Fruit fly (Drosophila melanogaster) whole organism, embryonic: ENCODE results near the gene Map205.
A peak's percentile ranks its signal among the peaks of the same experiment; 100 is the strongest.

Source experiments
- ATbp ChIP-seq: fragments of 200-800 bp; sonication (Bioruptor generic); optimal IDR thresholded peaks from 2 replicates; lab custom pipeline; 2017; ENCODE audit warnings: missing biosample characterization, mild to moderate bottlenecking, missing genetic modification characterization, missing genetic modification reagents
- B-H2 ChIP-seq: fragments of 200-800 bp; sonication (Bioruptor generic); optimal IDR thresholded peaks from 2 replicates; lab custom pipeline; 2018; ENCODE audit warnings: missing biosample characterization, mild to moderate bottlenecking, missing genetic modification characterization
- BEAF-32 ChIP-seq: fragments of 200-800 bp; sonication (Bioruptor generic); optimal IDR thresholded peaks from 3 replicates; lab custom pipeline; 2017; ENCODE audit warnings: missing biosample characterization, missing genetic modification characterization, mild to moderate bottlenecking, moderate library complexity, missing genetic modification reagents
- CG10209 ChIP-seq: fragments of 200-800 bp; sonication (Bioruptor generic); optimal IDR thresholded peaks from 3 replicates; lab custom pipeline; 2017; ENCODE audit warnings: missing biosample characterization, mild to moderate bottlenecking, missing genetic modification characterization, missing genetic modification reagents
- CG11560 ChIP-seq: fragments of 200-800 bp; sonication (Bioruptor generic); IDR thresholded peaks from 3 replicates; pipeline ENCODE4 v1.3.6; 2022; ENCODE audit warnings: missing biosample characterization, missing genetic modification characterization
- CG12769 ChIP-seq: fragments of 200-800 bp; sonication (Bioruptor generic); optimal IDR thresholded peaks from 2 replicates; lab custom pipeline; 2019; ENCODE audit warnings: missing biosample characterization, mild to moderate bottlenecking, missing genetic modification characterization, moderate library complexity
- CG15601 ChIP-seq: fragments of 200-800 bp; sonication (Bioruptor generic); optimal IDR thresholded peaks from 3 replicates; lab custom pipeline; 2019; ENCODE audit warnings: missing biosample characterization, mild to moderate bottlenecking, missing genetic modification characterization, moderate library complexity
- CG17359 ChIP-seq: fragments of 200-800 bp; sonication (Bioruptor generic); optimal IDR thresholded peaks from 3 replicates; lab custom pipeline; 2018; ENCODE audit warnings: missing biosample characterization, mild to moderate bottlenecking, missing genetic modification characterization, moderate library complexity
- CG1792 ChIP-seq: fragments of 200-800 bp; sonication (Bioruptor generic); optimal IDR thresholded peaks from 2 replicates; lab custom pipeline; 2016; ENCODE audit warnings: missing biosample characterization, missing genetic modification characterization
- CG2116 ChIP-seq: fragments of 200-800 bp; sonication (Bioruptor generic); optimal IDR thresholded peaks from 3 replicates; lab custom pipeline; 2018; ENCODE audit warnings: missing biosample characterization, mild to moderate bottlenecking, missing genetic modification characterization
- CG31441 ChIP-seq: fragments of 200-800 bp; sonication (Bioruptor generic); IDR thresholded peaks from 2 replicates; pipeline ENCODE4 v1.3.6; 2022; ENCODE audit warnings: missing biosample characterization, missing genetic modification characterization
- CG32772 ChIP-seq: fragments of 200-800 bp; sonication (Bioruptor generic); IDR thresholded peaks from 2 replicates; pipeline ENCODE4 v1.3.6; 2022; ENCODE audit warnings: missing biosample characterization, missing genetic modification characterization
- CG34224 ChIP-seq: fragments of 200-800 bp; sonication (Bioruptor generic); IDR thresholded peaks from 3 replicates; pipeline ENCODE4 v1.3.6; 2022; ENCODE audit warnings: missing biosample characterization, missing genetic modification characterization; ENCODE audit not compliant: partially characterized antibody
- CG6689 ChIP-seq: fragments of 200-800 bp; sonication (Bioruptor generic); IDR thresholded peaks from 2 replicates; pipeline ENCODE4 v1.3.6; 2022; ENCODE audit warnings: missing biosample characterization, missing genetic modification characterization
- CG8290 ChIP-seq, 3 experiments: fragments of 200-800 bp; sonication (Bioruptor generic); optimal IDR thresholded peaks; 2 replicates each; lab custom pipeline; 2016 to 2019; ENCODE audit warnings: missing biosample characterization in 3 of 3, missing genetic modification characterization in 3 of 3, mild to moderate bottlenecking in 2 of 3, moderate library complexity in 1 of 3
- CG9437 ChIP-seq: fragments of 200-800 bp; sonication (Bioruptor generic); optimal IDR thresholded peaks from 2 replicates; lab custom pipeline; 2018; ENCODE audit warnings: missing biosample characterization, mild to moderate bottlenecking, missing genetic modification characterization
- CTCF ChIP-seq: fragments of 200-800 bp; sonication (Bioruptor generic); optimal IDR thresholded peaks from 2 replicates; lab custom pipeline; 2017; ENCODE audit warnings: missing biosample characterization, mild to moderate bottlenecking, missing genetic modification characterization, moderate library complexity
- Ets65A ChIP-seq: fragments of 200-800 bp; sonication (Bioruptor generic); peaks from one replicate; lab custom pipeline; 2016; ENCODE audit warnings: missing biosample characterization, missing genetic modification characterization
- Hmx ChIP-seq: fragments of 200-800 bp; sonication (Bioruptor generic); optimal IDR thresholded peaks from 2 replicates; lab custom pipeline; 2016; ENCODE audit warnings: missing biosample characterization, missing genetic modification characterization
- Med ChIP-seq: fragments of 200-800 bp; sonication (Bioruptor generic); peaks from one replicate; lab custom pipeline; 2016; ENCODE audit warnings: missing biosample characterization, missing genetic modification characterization, mild to moderate bottlenecking, inconsistent platforms, moderate library complexity
- NFAT ChIP-seq: fragments of 200-800 bp; sonication (Bioruptor generic); IDR thresholded peaks from 2 replicates; pipeline ENCODE4 v1.3.6; 2022; ENCODE audit warnings: missing biosample characterization, missing genetic modification characterization
- Ravus ChIP-seq: fragments of 200-800 bp; sonication (Bioruptor generic); IDR thresholded peaks from 2 replicates; pipeline ENCODE4 v1.3.6; 2022; ENCODE audit warnings: missing biosample characterization, missing genetic modification characterization
- amos ChIP-seq: fragments of 200-800 bp; sonication (Bioruptor generic); IDR thresholded peaks from 2 replicates; pipeline ENCODE4 v1.3.6; 2022; ENCODE audit warnings: missing biosample characterization, missing genetic modification characterization; ENCODE audit not compliant: partially characterized antibody
- bcd ChIP-seq: fragments of 200-800 bp; sonication (Bioruptor generic); optimal IDR thresholded peaks from 2 replicates; lab custom pipeline; 2017; ENCODE audit warnings: missing biosample characterization, mild to moderate bottlenecking, missing genetic modification characterization
- chinmo ChIP-seq: fragments of 200-800 bp; sonication (Bioruptor generic); IDR thresholded peaks from 4 replicates; pipeline ENCODE4 v1.3.6; 2022; ENCODE audit warnings: missing biosample characterization, missing genetic modification characterization; ENCODE audit not compliant: partially characterized antibody
- cwo ChIP-seq: fragments of 200-800 bp; sonication (Bioruptor generic); optimal IDR thresholded peaks from 3 replicates; lab custom pipeline; 2017; ENCODE audit warnings: missing biosample characterization, missing genetic modification characterization, mild to moderate bottlenecking, moderate library complexity, missing genetic modification reagents
- eve ChIP-seq, 2 experiments: fragments of >200 bp; optimal IDR thresholded peaks; 2 replicates each; lab custom pipeline; 2017; ENCODE audit warnings: missing biosample characterization in 2 of 2, missing genetic modification characterization in 2 of 2
- grn ChIP-seq: fragments of 200-800 bp; sonication (Bioruptor generic); optimal IDR thresholded peaks from 3 replicates; lab custom pipeline; 2017; ENCODE audit warnings: missing biosample characterization, missing genetic modification characterization
- ken ChIP-seq: fragments of 200-800 bp; sonication (Bioruptor generic); IDR thresholded peaks from 3 replicates; pipeline ENCODE4 v1.3.6; 2022; ENCODE audit warnings: missing biosample characterization, missing genetic modification characterization
- lilli ChIP-seq: fragments of 200-800 bp; sonication (Bioruptor generic); optimal IDR thresholded peaks from 3 replicates; lab custom pipeline; 2016; ENCODE audit warnings: missing biosample characterization, missing genetic modification characterization
- oc ChIP-seq: fragments of 200-800 bp; sonication (Bioruptor generic); optimal IDR thresholded peaks from 2 replicates; lab custom pipeline; 2018; ENCODE audit warnings: missing biosample characterization, mild to moderate bottlenecking, missing genetic modification characterization, moderate library complexity
- pnt ChIP-seq: fragments of 200-800 bp; sonication (Bioruptor generic); optimal IDR thresholded peaks from 3 replicates; lab custom pipeline; 2016; ENCODE audit warnings: missing biosample characterization, missing genetic modification characterization
- ranshi ChIP-seq: fragments of 200-800 bp; sonication (Bioruptor generic); IDR thresholded peaks from 2 replicates; pipeline ENCODE4 v1.3.6; 2022; ENCODE audit warnings: missing biosample characterization, missing genetic modification characterization
- row ChIP-seq: fragments of 200-800 bp; sonication (Bioruptor generic); IDR thresholded peaks from 3 replicates; pipeline ENCODE4 v1.3.6; 2022; ENCODE audit warnings: missing biosample characterization, missing genetic modification characterization
- schlank ChIP-seq: fragments of 200-800 bp; sonication (Bioruptor generic); optimal IDR thresholded peaks from 2 replicates; lab custom pipeline; 2018; ENCODE audit warnings: missing biosample characterization, mild to moderate bottlenecking, missing genetic modification characterization
- sd ChIP-seq: fragments of 200-800 bp; sonication (Bioruptor generic); optimal IDR thresholded peaks from 3 replicates; lab custom pipeline; 2018; ENCODE audit warnings: missing biosample characterization, mild to moderate bottlenecking, missing genetic modification characterization, moderate library complexity
- sens ChIP-seq: fragments of 200-800 bp; sonication (Bioruptor generic); peaks from one replicate; lab custom pipeline; 2016; ENCODE audit warnings: missing biosample characterization, missing genetic modification characterization
- sens-2 ChIP-seq: fragments of 200-800 bp; sonication (Bioruptor generic); IDR thresholded peaks from 2 replicates; pipeline ENCODE4 v1.3.6; 2022; ENCODE audit warnings: missing biosample characterization, missing genetic modification characterization
- sr ChIP-seq: fragments of 200-800 bp; sonication (Bioruptor generic); IDR thresholded peaks from 3 replicates; pipeline ENCODE4 v1.3.6; 2022; ENCODE audit warnings: missing biosample characterization, missing genetic modification characterization
- tin ChIP-seq: fragments of 200-800 bp; sonication (Bioruptor generic); optimal IDR thresholded peaks from 3 replicates; lab custom pipeline; 2016; ENCODE audit warnings: missing biosample characterization, missing genetic modification characterization
- vvl ChIP-seq: fragments of 200-800 bp; sonication (Bioruptor generic); IDR thresholded peaks from 2 replicates; pipeline ENCODE4 v1.3.6; 2022; ENCODE audit warnings: missing biosample characterization, missing genetic modification characterization

Gene Map205

dm6 chr3R:32032885-32033284 lies 35.4 kb downstream of the Map205 start (continued):
- TF ChIP-seq CG32772 (GFP tag; lab: Robert Waterston, UW) (0 out of 2 replicates have a peak, but pooled peaks have one; percentile 26), bcd (GFP tag; lab: Kevin White, UChicago) (peak; percentile 14), CG6689 (GFP tag; lab: Robert Waterston, UW) (peak; percentile 39; the same call in 1 of the 2 replicates), ranshi (GFP tag; lab: Robert Waterston, UW) (peak; percentile 46; the same call in 1 of the 2 replicates), CG34224 (GFP tag; lab: Robert Waterston, UW) (no peak), CG31441 (0 out of 2 replicates have a peak, but pooled peaks have one; percentile 14), ATbp (peak; percentile 8), CG9437 (no peak), CG17359 (tag; lab: Kevin White, UChicago) (peak; percentile 33), Ets65A (peak; percentile 85), vvl (GFP tag; lab: Robert Waterston, UW) (0 out of 2 replicates have a peak, but pooled peaks have one; percentile 24), row (GFP tag; lab: Robert Waterston, UW) (peak; percentile 50; the same call in 2 of the 3 replicates), CG11560 (tag; lab: Robert Waterston, UW) (no peak), tin (GFP tag; lab: Kevin White, UChicago) (peak; percentile 1), lilli (no peak), amos (GFP tag; lab: Robert Waterston, UW) (no peak)

DNA sequence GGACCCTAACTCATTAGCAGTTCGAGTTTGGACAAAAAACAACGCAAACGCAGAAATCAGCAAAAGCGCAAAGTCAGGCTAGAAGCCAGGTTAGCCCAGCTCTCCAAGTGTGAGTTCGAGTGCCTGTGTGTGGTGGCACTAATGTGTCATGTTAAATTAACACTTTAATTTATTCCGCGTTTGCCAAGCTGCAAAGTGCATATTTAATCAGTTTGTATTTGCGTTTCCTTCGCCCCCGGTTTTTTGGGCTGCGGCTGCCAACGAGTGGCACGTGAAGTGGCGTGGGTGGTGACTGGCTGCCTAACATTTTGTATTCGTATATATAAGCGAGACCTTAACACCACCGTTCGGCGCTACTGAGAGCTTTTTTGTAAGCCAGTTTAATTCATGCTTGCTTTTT lies 39.1 kb downstream of the Map205 start:
- TF ChIP-seq Med (GFP tag; lab: Kevin White, UChicago) (peak; percentile 40), BEAF-32 (GFP tag; lab: Kevin White, UChicago) (no peak), CG2116 (GFP tag; lab: Kevin White, UChicago) (no peak), schlank (tag; lab: Kevin White, UChicago) (no peak), ken (GFP tag; lab: Robert Waterston, UW) (0 out of 3 replicates have a peak, but pooled peaks have one; percentile 12), CG8290 (GFP tag; optimal IDR thresholded peaks at IDR 0.05; lab: Kevin White, UChicago) (no peak), CG8290 (tag; optimal IDR thresholded peaks at IDR 0.05; lab: Kevin White, UChicago) (peak in 1 of 2 experiments; percentile 4), sr (peak; percentile 71; the same call in 1 of the 3 replicates), chinmo (GFP tag; lab: Robert Waterston, UW) (peak; percentile 71; the same call in 2 of the 4 replicates), CG12769 (tag; lab: Kevin White, UChicago) (peak; percentile 25), CG15601 (tag; lab: Kevin White, UChicago) (no peak), vvl (GFP tag; lab: Robert Waterston, UW) (peak; percentile 91), cwo (peak; percentile 23), Ravus (GFP tag; lab: Robert Waterston, UW) (no peak)

dm6 chr3R:32022088-32022487 lies 46.2 kb downstream of the Map205 start:
- TF ChIP-seq chinmo (GFP tag; lab: Robert Waterston, UW) (0 out of 4 replicates have a peak, but pooled peaks have one; percentile 67), CG12769 (tag; lab: Kevin White, UChicago) (peak; percentile 18), sens-2 (GFP tag; lab: Robert Waterston, UW) (no peak), B-H2 (peak; percentile 34), grn (peak; percentile 47), eve (GFP tag; optimal IDR thresholded peaks at IDR 0.05; lab: Kevin White, UChicago) (peak in 1 of 2 experiments; percentile 33), oc (no peak), sd (tag; lab: Kevin White, UChicago) (peak; percentile 38), Hmx (GFP tag; lab: Kevin White, UChicago) (no peak), CG10209 (peak; percentile 20), pnt (no peak), sens (GFP tag; lab: Kevin White, UChicago) (peak; percentile 73), Med (GFP tag; lab: Kevin White, UChicago) (peak; percentile 59), CG1792 (GFP tag; lab: Kevin White, UChicago) (no peak), CTCF (no peak), NFAT (no peak)
